Worm (Caenorhabditis elegans) whole organism, dauer: ENCODE results near the gene D1005.4.

Source experiments
- unc-62 ChIP-seq: sonication (generic microtip); optimal IDR thresholded peaks from 2 replicates; lab custom pipeline; 2017; ENCODE audit warnings: missing biosample characterization, missing genetic modification reagents, missing genetic modification characterization

D1005.4 gene

DNA sequence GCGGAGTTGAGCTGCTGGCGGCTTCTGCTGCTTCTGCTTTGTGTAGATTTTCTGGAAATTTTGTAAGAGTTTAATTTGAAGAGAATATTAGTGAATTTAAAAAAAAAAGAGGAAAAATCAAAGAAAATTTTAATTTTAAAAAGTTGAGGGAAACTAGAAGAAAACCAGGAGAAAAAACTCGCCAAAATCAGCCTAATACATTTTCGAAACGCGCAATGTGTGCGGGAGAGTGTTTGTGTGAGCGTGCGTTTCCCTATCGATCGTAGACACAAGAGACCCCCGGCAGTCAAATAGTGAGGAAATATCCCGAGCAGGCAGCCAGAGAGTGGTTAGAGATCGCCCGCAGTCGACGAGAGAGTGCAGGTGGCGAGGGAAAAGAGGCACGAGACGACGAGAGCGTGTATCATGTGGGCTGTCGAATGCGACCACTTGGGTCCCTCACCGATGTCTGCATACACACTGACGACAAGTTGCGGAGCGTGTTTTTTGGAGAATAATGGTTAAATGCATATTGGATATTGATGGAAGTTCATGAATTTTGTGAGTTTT is 39.0 kb downstream of the D1005.4 start, which contains the start of gene zfp-3:
TSS of gene zfp-3 (minus strand) at position 51 of the 549 bp plus-strand sequence.
- peak; percentile 5 for TF ChIP-seq unc-62 (GFP tag; lab: Kevin White, UChicago)

- TF ChIP-seq unc-62 (GFP tag; lab: Kevin White, UChicago) = no peak
Measured at ce11 chrX:1445696-1446095, 39.9 kb downstream of the D1005.4 start.

DNA sequence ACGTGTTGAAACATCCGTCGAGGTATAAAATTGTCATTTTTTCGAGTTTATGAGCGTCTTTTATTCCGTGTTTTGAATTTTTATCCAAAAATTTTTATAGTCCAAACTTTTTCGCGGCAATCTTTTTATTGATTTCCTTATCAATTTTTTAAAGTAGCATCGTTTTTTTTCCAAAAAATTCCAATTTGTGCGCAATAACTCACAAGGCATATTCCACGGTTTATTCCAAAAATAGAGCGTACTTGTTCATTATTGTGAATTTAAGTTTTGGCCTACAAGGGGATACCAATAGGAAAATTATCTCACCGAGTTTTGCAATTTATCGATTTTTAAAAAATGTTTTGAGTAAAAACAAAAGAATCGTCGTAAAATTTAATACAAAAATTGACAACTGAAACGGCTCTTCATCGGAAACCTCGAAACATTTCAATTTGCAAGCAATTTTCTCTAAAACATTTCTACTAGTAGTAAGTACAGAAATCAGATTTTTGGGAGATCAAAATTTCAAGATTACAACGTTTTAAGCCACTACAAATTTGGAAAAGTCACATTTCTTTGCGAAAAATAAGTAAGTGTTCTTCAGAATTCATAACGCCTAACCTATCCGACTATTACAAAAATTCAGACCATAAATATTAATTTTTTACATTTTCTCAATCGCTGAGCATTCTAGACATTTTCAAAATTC is 41.9 kb downstream of the D1005.4 start:
- no peak for TF ChIP-seq unc-62 (GFP tag; lab: Kevin White, UChicago)

DNA sequence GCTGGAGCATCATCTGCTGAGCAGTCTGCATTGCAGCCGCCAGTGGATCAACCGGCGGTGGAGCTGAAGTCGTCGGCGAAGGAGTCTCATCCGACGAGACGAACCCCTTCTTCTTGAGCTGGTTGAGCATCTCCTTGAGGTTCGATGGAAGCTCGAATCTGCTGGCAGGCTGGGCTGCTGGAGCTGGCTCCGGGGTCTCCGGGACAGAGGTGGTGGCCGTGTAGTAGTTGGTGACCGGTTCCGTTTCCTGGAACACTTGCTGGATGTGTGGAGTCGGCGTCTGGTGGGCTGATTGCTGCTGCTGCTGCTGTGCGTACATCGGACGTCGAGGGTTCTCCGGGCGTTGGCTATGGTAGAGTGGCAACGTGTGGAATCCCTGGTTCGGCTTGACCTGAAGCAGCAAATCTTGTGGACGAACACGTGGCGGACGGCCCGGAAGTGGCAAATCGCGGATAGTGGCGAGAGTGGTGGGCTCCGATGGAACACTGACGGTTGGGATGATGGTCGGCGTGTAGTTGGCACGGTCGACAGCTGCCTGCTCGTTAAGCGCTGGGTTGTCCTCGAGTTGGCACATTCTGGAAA is 43.9 kb downstream of the D1005.4 start:
- no peak for TF ChIP-seq unc-62 (GFP tag; lab: Kevin White, UChicago)

ce11 chrX:1440161-1440560 is 45.5 kb downstream of the D1005.4 start, which contains the start of gene sedl-1:
Gene sedl-1, minus strand, starts transcription at chrX:1440261.
- no peak for TF ChIP-seq unc-62 (GFP tag; lab: Kevin White, UChicago)

DNA sequence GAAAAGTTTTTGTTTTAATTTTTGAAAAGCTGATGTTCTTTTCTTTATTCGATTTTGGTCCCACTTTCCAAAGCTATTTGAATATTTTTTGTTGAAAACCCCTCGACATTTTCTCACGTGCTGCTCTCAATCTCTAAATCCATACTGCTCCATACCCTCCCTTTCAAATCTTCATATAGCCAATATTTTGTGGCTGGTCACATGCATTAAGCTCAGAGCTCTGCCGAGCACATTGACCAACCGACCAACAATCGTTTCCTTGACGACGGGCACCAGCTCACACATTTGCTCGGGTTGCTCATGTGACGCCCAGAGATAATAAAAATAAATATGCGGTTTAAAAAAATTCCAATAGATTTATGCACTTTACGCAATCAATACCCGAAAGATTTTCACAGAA is 46.7 kb downstream of the D1005.4 start:
- no peak for TF ChIP-seq unc-62 (GFP tag; lab: Kevin White, UChicago)

DNA sequence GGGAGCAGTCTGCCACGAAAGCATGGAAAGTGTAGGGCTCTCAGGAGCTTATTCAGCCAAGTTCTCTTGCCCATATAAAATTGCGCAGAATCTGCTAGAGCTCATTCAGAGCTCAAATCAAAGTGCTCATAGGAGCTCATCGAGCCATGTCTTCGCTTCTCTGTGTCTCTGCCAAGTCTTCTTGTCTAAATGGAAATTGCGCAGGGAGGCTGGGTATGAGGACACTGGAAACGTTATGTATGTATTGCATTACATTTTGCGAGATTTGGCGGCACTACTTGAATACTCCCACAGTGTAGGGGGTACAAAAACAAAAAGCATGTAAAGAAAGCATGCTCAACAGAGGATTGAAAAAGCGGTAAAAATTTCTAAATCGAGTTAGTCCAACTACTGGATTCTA is 48.5 kb downstream of the D1005.4 start:
- no peak for TF ChIP-seq unc-62 (GFP tag; lab: Kevin White, UChicago)
